Worm (Caenorhabditis elegans) whole organism, L1 larva: Measurements from ENCODE around the gene nlp-34.
A peak's percentile ranks its signal among the peaks of the same experiment; 100 is the strongest.

Experiments
- ces-1 ChIP-seq: fragments of 150-350 bp; optimal IDR thresholded peaks from 2 replicates; lab custom pipeline; 2014; ENCODE audit warnings: missing biosample characterization, missing genetic modification reagents, missing genetic modification characterization
- efl-1 ChIP-seq, 4 experiments: fragments of 150-350 bp; optimal IDR thresholded peaks in 3 of 4; peaks in 1 of 4; 1 replicate in 1 of 4; 2 replicates in 3 of 4; lab custom pipeline; 2014; ENCODE audit warnings: missing biosample characterization in 2 of 4, missing genetic modification characterization in 2 of 4, missing genetic modification reagents in 2 of 4
- egl-27 ChIP-seq, 2 experiments: fragments of 150-350 bp in 1 of 2; sonication (generic microtip); optimal IDR thresholded peaks; 3 replicates each; lab custom pipeline; 2017 to 2018; ENCODE audit warnings: missing biosample characterization in 2 of 2, missing genetic modification characterization in 2 of 2, missing genetic modification reagents in 2 of 2
- elt-2 ChIP-seq: sonication (generic microtip); optimal IDR thresholded peaks from 2 replicates; lab custom pipeline; 2016; ENCODE audit warnings: missing genetic modification characterization, mild to moderate bottlenecking, inconsistent platforms, missing compliant biosample characterization, missing genetic modification reagents
- fkh-10 ChIP-seq: sonication (generic microtip); optimal IDR thresholded peaks from 2 replicates; lab custom pipeline; 2017; ENCODE audit warnings: missing biosample characterization, missing genetic modification reagents, missing genetic modification characterization
- fos-1 ChIP-seq: fragments of 150-350 bp; optimal IDR thresholded peaks from 2 replicates; lab custom pipeline; 2014; ENCODE audit warnings: missing biosample characterization, missing genetic modification characterization
- grh-1 ChIP-seq: fragments of 200-800 bp; sonication (Bioruptor generic); IDR thresholded peaks from 2 replicates; pipeline ENCODE4 v1.3.6; 2022; ENCODE audit warnings: missing genetic modification reagents, missing genetic modification characterization, missing compliant biosample characterization
- lsy-2 ChIP-seq, 2 experiments: fragments of 150-350 bp; optimal IDR thresholded peaks; 2 replicates each; lab custom pipeline; 2014; ENCODE audit warnings: missing biosample characterization in 2 of 2, missing genetic modification characterization in 2 of 2
- nhr-19 ChIP-seq: fragments of 200-800 bp; sonication (Bioruptor generic); conservative IDR thresholded peaks from 2 replicates; pipeline ENCODE4 v1.3.6; 2022; ENCODE audit warnings: missing genetic modification characterization, missing compliant biosample characterization
- nhr-237 ChIP-seq: fragments of 150-350 bp; optimal IDR thresholded peaks from 2 replicates; lab custom pipeline; 2014; ENCODE audit warnings: missing biosample characterization, missing genetic modification characterization
- nhr-76 ChIP-seq: sonication (generic microtip); optimal IDR thresholded peaks from 2 replicates; lab custom pipeline; 2017; ENCODE audit warnings: missing biosample characterization, missing genetic modification characterization
- snpc-4 ChIP-seq: fragments of 150-350 bp; optimal IDR thresholded peaks from 2 replicates; lab custom pipeline; 2014; ENCODE audit warnings: missing biosample characterization, missing genetic modification characterization
- ztf-11 ChIP-seq, 2 experiments: sonication (generic microtip); optimal IDR thresholded peaks; 2 replicates each; lab custom pipeline; 2016 to 2017; ENCODE audit warnings: missing genetic modification characterization in 2 of 2, missing biosample characterization in 1 of 2, missing compliant biosample characterization in 1 of 2

DNA sequence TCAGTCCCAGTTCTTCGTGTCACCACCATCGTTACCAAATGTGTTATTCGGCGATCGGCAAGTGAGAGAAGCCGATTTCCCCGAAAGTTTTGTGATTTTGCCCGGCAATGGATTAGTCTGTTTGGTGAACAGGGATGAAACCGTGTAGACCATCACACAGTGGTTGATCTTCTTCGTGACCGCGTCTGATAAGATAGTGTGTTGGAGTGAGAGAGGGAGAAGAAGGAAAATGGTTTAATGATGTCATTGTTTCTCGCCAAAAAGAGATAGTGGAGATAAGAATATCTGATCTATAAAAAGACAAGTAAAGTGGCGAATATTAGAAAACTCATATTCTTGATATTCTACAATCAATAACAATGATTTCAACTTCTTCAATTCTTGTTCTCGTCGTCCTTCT is 885 bp upstream of the nlp-34 start, which contains the start of gene nlp-31:
- TF ChIP-seq elt-2 (no peak), ces-1 (GFP tag; lab: Kevin White, UChicago) (no peak), fos-1 (tag; lab: Kevin White, UChicago) (no peak), nhr-76 (tag; lab: Kevin White, UChicago) (no peak), grh-1 (GFP tag; lab: Robert Waterston, UW) (no peak), nhr-237 (tag; lab: Kevin White, UChicago) (peak; percentile 12), nhr-19 (GFP tag; lab: Robert Waterston, UW) (0 out of 2 replicates have a peak, but pooled peaks have one; percentile 29), efl-1 (optimal IDR thresholded peaks at IDR 0.05; lab: Kevin White, UChicago) (no peak), efl-1 (GFP tag; optimal IDR thresholded peaks at IDR 0.05 in 1 of 2; lab: Kevin White, UChicago) (no peak), snpc-4 (tag; lab: Kevin White, UChicago) (no peak), ztf-11 (tag; optimal IDR thresholded peaks at IDR 0.05; lab: Kevin White, UChicago) (no peak), lsy-2 (tag; optimal IDR thresholded peaks at IDR 0.05; lab: Kevin White, UChicago) (peak in 1 of 2 experiments; percentile 21), fkh-10 (no peak), egl-27 (tag; optimal IDR thresholded peaks at IDR 0.05; lab: Kevin White, UChicago) (no peak)
